Fruit fly (Drosophila melanogaster): Measurements from ENCODE around the gene Ndfip.

- TF ChIP-seq spab (GFP tag; optimal IDR thresholded peaks at IDR 0.05) (no peak), svp (GFP tag) (peak; percentile 71), CG10669 (GFP tag; optimal IDR thresholded peaks at IDR 0.05) (no peak), topi (GFP tag; optimal IDR thresholded peaks at IDR 0.05) (no peak), Sox102F (GFP tag; optimal IDR thresholded peaks at IDR 0.05) (peak; percentile 19), CG16779 (tag; optimal IDR thresholded peaks at IDR 0.05) (peak; percentile 37), CG6854 (GFP tag; optimal IDR thresholded peaks at IDR 0.05) (peak; percentile 49), Hr39 (GFP tag; optimal IDR thresholded peaks at IDR 0.05) (no peak), Sox14 (GFP tag; optimal IDR thresholded peaks at IDR 0.05) (no peak), CG7368 (GFP tag; optimal IDR thresholded peaks at IDR 0.05) (no peak), CG8119 (GFP tag; IDR thresholded peaks at IDR 0.05) (peak; percentile 59; the same call in 1 of the 3 replicates), Ets96B (tag; optimal IDR thresholded peaks at IDR 0.05) (no peak)
These were observed 47.3 kb downstream of the Ndfip start for dm6 chr3L:17606629-17607287.
